Worm (Caenorhabditis elegans): Measurements from ENCODE around the gene hpo-7.
A peak's percentile ranks its signal among the peaks of the same experiment; 100 is the strongest.

The hpo-7 gene

DNA sequence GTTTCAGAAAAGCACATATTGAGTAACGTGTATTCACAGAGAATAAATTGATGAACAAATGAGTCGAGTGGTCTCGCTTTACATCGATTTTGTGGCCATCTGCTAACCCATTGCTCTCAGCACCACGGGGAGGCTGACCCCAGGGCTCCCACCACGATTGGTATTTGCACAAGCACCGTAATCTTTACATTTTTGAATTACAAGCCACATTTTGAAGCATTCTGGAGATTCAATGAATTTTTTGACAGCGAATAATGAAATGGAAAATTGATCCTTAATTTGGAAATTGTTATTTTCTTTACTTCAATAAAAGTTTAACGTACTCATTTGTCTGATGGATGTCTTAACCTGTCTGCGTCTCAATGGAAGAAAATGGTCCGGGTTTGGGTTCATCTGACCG, 10.1 kb upstream of the hpo-7 start, which contains the start of gene C40A11.6:
TSS of gene C40A11.6 (minus strand) at position 101 of the 400 bp plus-strand sequence.
- TF ChIP-seq odd-2 (tag; optimal IDR thresholded peaks at IDR 0.05) (no peak), tbx-7 (tag; optimal IDR thresholded peaks at IDR 0.05) (no peak), eyg-1 (tag; optimal IDR thresholded peaks at IDR 0.05) (no peak), ttx-3 (tag; optimal IDR thresholded peaks at IDR 0.05) (no peak), ceh-9 (tag; optimal IDR thresholded peaks at IDR 0.05) (no peak), hlh-6 (tag; optimal IDR thresholded peaks at IDR 0.05) (no peak), tbx-2 (tag; optimal IDR thresholded peaks at IDR 0.05) (no peak), ceh-19 (GFP tag; optimal IDR thresholded peaks at IDR 0.05) (no peak), F13H6.1 (tag; optimal IDR thresholded peaks at IDR 0.05) (no peak), ets-4 (tag; optimal IDR thresholded peaks at IDR 0.05) (no peak), K09A11.1 (tag; optimal IDR thresholded peaks at IDR 0.05; ENCODE audit: insufficient read depth) (no peak), pat-9 (tag; optimal IDR thresholded peaks at IDR 0.05) (no peak), fkh-10 (GFP tag; optimal IDR thresholded peaks at IDR 0.05) (no peak), dve-1 (tag; optimal IDR thresholded peaks at IDR 0.05) (no peak)

DNA sequence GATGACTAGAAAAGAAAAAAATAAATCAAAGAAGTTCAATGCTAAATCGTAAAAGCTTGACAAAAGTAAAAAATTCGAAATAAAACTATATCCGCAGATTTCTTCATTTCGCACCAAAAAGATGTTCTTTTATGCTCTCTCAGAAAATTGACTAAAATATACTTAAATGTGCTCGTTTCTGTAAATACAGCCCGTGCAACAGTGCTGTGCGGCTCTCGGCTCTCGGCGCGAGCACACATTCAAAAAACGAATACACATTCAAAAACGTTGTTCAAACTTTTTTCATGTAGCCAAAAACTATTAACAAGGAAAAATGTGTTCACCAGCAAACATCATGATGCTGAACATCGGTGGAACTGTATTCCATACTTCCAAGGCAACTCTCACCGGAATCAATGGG, 5.3 kb upstream of the hpo-7 start, which contains the start of gene C40A11.3:
TSS of gene C40A11.3 (plus strand) at position 301 of the 400 bp plus-strand sequence.
- TF ChIP-seq sox-2 (GFP tag; IDR thresholded peaks at IDR 0.05) (no peak), ets-4 (tag; optimal IDR thresholded peaks at IDR 0.05) (no peak), ceh-48 (tag; optimal IDR thresholded peaks at IDR 0.05) (no peak), elt-2 (tag; optimal IDR thresholded peaks at IDR 0.05) (no peak), C08G9.2 (tag; optimal IDR thresholded peaks at IDR 0.05) (no peak), ceh-24 (tag; optimal IDR thresholded peaks at IDR 0.05) (no peak), ceh-45 (GFP tag; IDR thresholded peaks at IDR 0.05) (no peak), nfya-1 (tag; optimal IDR thresholded peaks at IDR 0.05) (no peak), ceh-14 (tag; optimal IDR thresholded peaks at IDR 0.05) (no peak), ceh-19 (GFP tag; optimal IDR thresholded peaks at IDR 0.05) (no peak), sdc-2 (tag; optimal IDR thresholded peaks at IDR 0.05) (no peak), ceh-6 (GFP tag; optimal IDR thresholded peaks at IDR 0.05) (no peak), dve-1 (tag; optimal IDR thresholded peaks at IDR 0.05) (no peak), pat-9 (tag; optimal IDR thresholded peaks at IDR 0.05) (no peak), che-1 (tag; optimal IDR thresholded peaks at IDR 0.05) (no peak), gmeb-2 (tag; optimal IDR thresholded peaks at IDR 0.05) (no peak)

DNA sequence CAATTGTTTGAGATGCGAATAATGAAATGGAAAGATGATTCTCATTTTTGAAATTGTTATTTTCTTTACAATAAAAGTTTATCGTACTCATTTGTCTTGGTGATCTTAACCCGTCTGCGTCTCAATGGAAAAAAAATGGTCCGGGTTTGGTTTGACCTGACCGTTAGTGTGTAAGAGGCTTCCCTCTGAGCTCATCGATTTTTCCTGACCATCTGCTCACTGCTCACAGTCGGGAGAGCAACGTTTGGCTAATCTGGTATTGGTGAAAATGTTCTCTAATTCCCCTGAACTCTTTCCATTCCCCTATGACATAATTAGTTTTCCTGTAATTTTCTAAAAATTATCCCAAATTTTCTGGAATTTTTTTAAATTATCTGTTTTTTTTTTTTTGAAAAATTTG, 3.4 kb upstream of the hpo-7 start:
- TF ChIP-seq nfya-1 (tag; optimal IDR thresholded peaks at IDR 0.05) = no peak
- TF ChIP-seq fax-1 (tag; optimal IDR thresholded peaks at IDR 0.05) = no peak

DNA sequence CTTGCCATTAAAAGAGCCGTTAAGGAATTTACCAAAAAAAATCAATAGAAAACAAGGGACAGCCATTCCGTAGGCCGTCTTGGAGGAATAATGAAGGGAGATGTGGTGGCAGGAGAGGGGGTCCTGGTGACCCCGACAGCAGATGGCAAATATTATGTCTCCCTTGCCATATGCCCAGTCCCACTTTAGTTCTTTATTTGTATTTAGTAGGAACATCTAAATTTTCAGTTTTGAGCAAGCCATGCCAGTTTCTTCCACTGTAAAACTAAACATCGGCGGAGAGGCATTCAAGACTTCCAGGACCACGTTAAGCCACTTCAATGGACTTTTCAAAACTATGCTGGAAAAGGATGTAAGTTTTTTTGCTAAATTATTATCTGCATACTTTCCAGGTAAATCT, 1.7 kb upstream of the hpo-7 start, which contains the start of gene C40A11.4:
TSS of gene C40A11.4 (plus strand) at position 188 of the 400 bp plus-strand sequence.
- TF ChIP-seq nhr-11 (tag; optimal IDR thresholded peaks at IDR 0.05) (no peak), ceh-6 (GFP tag; optimal IDR thresholded peaks at IDR 0.05) (no peak), ceh-48 (tag; optimal IDR thresholded peaks at IDR 0.05) (peak; percentile 16), madf-2 (tag; optimal IDR thresholded peaks at IDR 0.05) (no peak), ceh-45 (GFP tag; IDR thresholded peaks at IDR 0.05) (no peak), gmeb-2 (tag; optimal IDR thresholded peaks at IDR 0.05) (no peak)

DNA sequence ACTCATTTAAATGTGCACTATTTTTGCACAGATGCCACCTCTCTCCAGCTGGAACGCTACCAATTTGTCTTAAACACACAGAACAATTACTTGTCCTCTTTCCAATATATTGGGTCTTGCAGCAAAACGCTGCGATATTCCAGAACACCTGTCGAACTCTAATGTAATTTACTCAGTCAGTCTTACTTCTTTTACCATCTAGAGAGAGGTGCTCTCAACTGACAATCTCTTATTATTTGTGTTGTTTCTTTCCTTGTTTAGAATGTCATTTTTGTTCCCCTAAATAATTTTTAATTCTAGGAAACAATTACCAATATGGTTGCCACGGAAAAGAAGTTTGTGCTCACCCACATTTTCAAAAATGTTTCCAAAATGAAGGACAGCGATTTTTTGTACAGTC, 4.7 kb downstream of the hpo-7 start, which contains the start of gene sdz-28:
TSS of gene sdz-28 (plus strand) at position 301 of the 400 bp plus-strand sequence.
- TF ChIP-seq sox-2 (GFP tag; IDR thresholded peaks at IDR 0.05) (no peak), nhr-11 (tag; optimal IDR thresholded peaks at IDR 0.05) (no peak), T23F11.4 (GFP tag; optimal IDR thresholded peaks at IDR 0.05) (no peak), hlh-6 (tag; optimal IDR thresholded peaks at IDR 0.05) (no peak), ceh-2 (tag; optimal IDR thresholded peaks at IDR 0.05) (no peak), dmd-4 (tag; optimal IDR thresholded peaks at IDR 0.05; ENCODE audit: borderline replicate concordance) (no peak), ceh-34 (tag; optimal IDR thresholded peaks at IDR 0.05) (no peak), fkh-10 (GFP tag; optimal IDR thresholded peaks at IDR 0.05) (no peak), ceh-48 (tag; optimal IDR thresholded peaks at IDR 0.05) (no peak), pag-3 (tag; optimal IDR thresholded peaks at IDR 0.05; ENCODE audit: borderline replicate concordance) (no peak), K09A11.1 (tag; optimal IDR thresholded peaks at IDR 0.05; ENCODE audit: insufficient read depth) (no peak), unc-86 (tag; optimal IDR thresholded peaks at IDR 0.05) (no peak), madf-2 (tag; optimal IDR thresholded peaks at IDR 0.05) (no peak), ama-1 (optimal IDR thresholded peaks at IDR 0.05) (no peak), pros-1 (tag; optimal IDR thresholded peaks at IDR 0.05) (no peak), hlh-8 (tag; optimal IDR thresholded peaks at IDR 0.05) (no peak), ceh-18 (tag; optimal IDR thresholded peaks at IDR 0.05) (no peak), nfya-1 (tag; optimal IDR thresholded peaks at IDR 0.05) (no peak)

All from whole organism, late embryonic.